Worm (Caenorhabditis elegans) whole organism, late embryonic: Measurements from ENCODE around the gene Y50E8A.12.

Experiments
- C08G9.2 ChIP-seq: sonication (generic microtip); optimal IDR thresholded peaks from 2 replicates; lab custom pipeline; 2016; ENCODE audit warnings: mild to moderate bottlenecking, missing genetic modification characterization, moderate library complexity, missing compliant biosample characterization
- ama-1 ChIP-seq: fragments of 150-350 bp; optimal IDR thresholded peaks from 2 replicates; lab custom pipeline; 2014
- nfya-1 ChIP-seq: sonication (generic microtip); optimal IDR thresholded peaks from 2 replicates; lab custom pipeline; 2017; ENCODE audit warnings: missing genetic modification characterization, mild to moderate bottlenecking, missing compliant biosample characterization, antibody characterized with exemption, moderate library complexity
- nhr-11 ChIP-seq: fragments of 150-350 bp; optimal IDR thresholded peaks from 2 replicates; lab custom pipeline; 2014; ENCODE audit warnings: missing biosample characterization, missing genetic modification characterization
- odd-2 ChIP-seq: sonication (generic microtip); optimal IDR thresholded peaks from 2 replicates; lab custom pipeline; 2017; ENCODE audit warnings: antibody characterized with exemption, mild to moderate bottlenecking, missing genetic modification characterization, missing compliant biosample characterization
- pha-2 ChIP-seq: sonication (generic microtip); optimal IDR thresholded peaks from 2 replicates; lab custom pipeline; 2017; ENCODE audit warnings: mild to moderate bottlenecking, missing genetic modification characterization, missing compliant biosample characterization
- pha-4 ChIP-seq: fragments of 150-350 bp; optimal IDR thresholded peaks from 2 replicates; lab custom pipeline; 2018; ENCODE audit warnings: missing biosample characterization, missing genetic modification reagents, missing genetic modification characterization
- pqm-1 ChIP-seq: sonication (generic microtip); optimal IDR thresholded peaks from 2 replicates; lab custom pipeline; 2016; ENCODE audit warnings: missing genetic modification characterization, missing compliant biosample characterization
- sdc-2 ChIP-seq: sonication (generic microtip); optimal IDR thresholded peaks from 2 replicates; lab custom pipeline; 2016; ENCODE audit warnings: missing genotype, missing genetic modification characterization, missing compliant biosample characterization
- ttx-3 ChIP-seq: sonication (generic microtip); optimal IDR thresholded peaks from 2 replicates; lab custom pipeline; 2016; ENCODE audit warnings: missing genetic modification reagents, missing genetic modification characterization, missing compliant biosample characterization
- unc-55 ChIP-seq: sonication (generic microtip); optimal IDR thresholded peaks from 2 replicates; lab custom pipeline; 2017; ENCODE audit warnings: missing biosample characterization, missing genetic modification reagents, missing genetic modification characterization

DNA sequence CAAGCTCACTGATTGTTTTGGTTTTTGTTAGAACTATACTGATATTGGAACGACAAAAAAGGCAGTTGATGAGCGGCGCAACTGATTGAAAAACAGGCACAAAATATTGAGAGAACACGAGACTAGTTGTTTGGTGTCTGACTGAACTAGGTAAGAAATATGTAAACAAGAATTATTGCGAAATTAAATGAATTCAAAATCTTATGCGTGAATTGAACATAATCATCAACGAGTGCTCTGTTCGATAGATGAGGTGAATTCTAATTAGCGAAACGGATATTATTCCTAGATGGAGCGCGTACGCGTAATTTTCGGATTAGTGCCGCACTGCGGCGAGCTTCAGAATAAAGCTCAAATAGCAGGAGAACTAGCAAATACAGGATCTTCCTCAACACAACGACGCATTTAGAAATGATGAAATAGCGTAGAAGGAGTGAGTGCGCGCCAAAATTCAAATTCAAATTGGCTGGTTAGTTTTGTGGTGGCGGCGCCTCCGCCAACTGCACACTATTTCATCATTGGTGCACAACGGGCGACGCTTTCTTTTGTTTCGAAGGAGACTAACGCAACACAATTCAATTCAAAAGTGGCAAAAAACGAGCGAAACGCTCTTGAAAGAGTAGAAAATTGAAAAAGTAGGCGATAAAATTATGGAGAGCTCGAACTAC, 48.2 kb upstream of the Y50E8A.12 start:
- TF ChIP-seq ttx-3 (tag; lab: Kevin White, UChicago) (no peak), ama-1 (lab: Kevin White, UChicago) (no peak), unc-55 (GFP tag; lab: Kevin White, UChicago) (no peak), pha-4 (tag; lab: Kevin White, UChicago) (no peak), nhr-11 (tag; lab: Kevin White, UChicago) (no peak), odd-2 (no peak), pha-2 (tag; lab: Kevin White, UChicago) (no peak), nfya-1 (tag; lab: Kevin White, UChicago) (no peak), C08G9.2 (no peak), sdc-2 (tag; lab: Kevin White, UChicago) (no peak), pqm-1 (tag; lab: Kevin White, UChicago) (no peak)
